Worm (Caenorhabditis elegans): Measurements from ENCODE around the gene K09F5.1.

Gene K09F5.1

ce11 chrX:7782389-7782788 lies 42.9 kb downstream of the K09F5.1 start, which contains the start of gene ZK154.4 (continued):
- TF ChIP-seq C34B4.2 (tag; optimal IDR thresholded peaks at IDR 0.05) (no peak), ceh-8 (GFP tag; optimal IDR thresholded peaks at IDR 0.05) (no peak), nhr-20 (tag; optimal IDR thresholded peaks at IDR 0.05) (peak; percentile 68), hlh-4 (tag; optimal IDR thresholded peaks at IDR 0.05) (no peak), fkh-4 (tag; optimal IDR thresholded peaks at IDR 0.05; ENCODE audit: borderline replicate concordance) (no peak), mep-1 (tag; optimal IDR thresholded peaks at IDR 0.05) (peak; percentile 75), ztf-11 (tag; optimal IDR thresholded peaks at IDR 0.05) (no peak), blmp-1 (tag; optimal IDR thresholded peaks at IDR 0.05) (peak; percentile 47), hpl-2 (GFP tag; optimal IDR thresholded peaks at IDR 0.05) (peak; percentile 4), jun-1 (tag; optimal IDR thresholded peaks at IDR 0.05) (no peak), egl-27 (tag; optimal IDR thresholded peaks at IDR 0.05) (no peak), sptf-1 (tag; optimal IDR thresholded peaks at IDR 0.05) (no peak), fos-1 (tag; optimal IDR thresholded peaks at IDR 0.05) (no peak), hlh-17 (GFP tag; optimal IDR thresholded peaks at IDR 0.05; ENCODE audit: borderline replicate concordance) (no peak), nhr-77 (tag; optimal IDR thresholded peaks at IDR 0.05) (peak; percentile 51), aly-2 (tag; optimal IDR thresholded peaks at IDR 0.05) (no peak), lin-13 (GFP tag; optimal IDR thresholded peaks at IDR 0.05) (peak; percentile 24), C04F5.9 (tag; optimal IDR thresholded peaks at IDR 0.05) (no peak), vab-15 (tag; optimal IDR thresholded peaks at IDR 0.05) (no peak), lir-3 (tag; optimal IDR thresholded peaks at IDR 0.05; ENCODE audit: poor library complexity) (no peak), fkh-10 (GFP tag; optimal IDR thresholded peaks at IDR 0.05) (no peak), nhr-84 (tag; optimal IDR thresholded peaks at IDR 0.05) (no peak), C16A3.4 (tag; optimal IDR thresholded peaks at IDR 0.05) (peak; percentile 73), egl-13 (tag; optimal IDR thresholded peaks at IDR 0.05) (no peak), ces-1 (GFP tag; optimal IDR thresholded peaks at IDR 0.05) (no peak), Y116A8C.19 (tag; optimal IDR thresholded peaks at IDR 0.05; ENCODE audit: borderline replicate concordance) (no peak), unc-62 (GFP tag; optimal IDR thresholded peaks at IDR 0.05) (no peak), fkh-8 (tag; optimal IDR thresholded peaks at IDR 0.05) (peak; percentile 40), zag-1 (tag; optimal IDR thresholded peaks at IDR 0.05) (no peak), aha-1 (tag; optimal IDR thresholded peaks at IDR 0.05) (no peak), nhr-12 (tag; optimal IDR thresholded peaks at IDR 0.05) (no peak), nhr-19 (GFP tag; conservative IDR thresholded peaks at IDR 0.05) (peak; percentile 43; the same call in 1 of the 2 replicates), nhr-237 (tag; optimal IDR thresholded peaks at IDR 0.05) (no peak), grh-1 (GFP tag; IDR thresholded peaks at IDR 0.05) (no peak), mdl-1 (tag; optimal IDR thresholded peaks at IDR 0.05) (peak in 1 of 2 experiments; percentile 56), ceh-63 (GFP tag; optimal IDR thresholded peaks at IDR 0.05) (no peak), alr-1 (tag; optimal IDR thresholded peaks at IDR 0.05; ENCODE audit: borderline replicate concordance) (no peak)

ce11 chrX:7787885-7788353 lies 48.5 kb downstream of the K09F5.1 start, which contains the start of gene ZK154.5:
Gene ZK154.5 (minus strand): TSS chrX:7787935.
- TF ChIP-seq sox-4 (tag; optimal IDR thresholded peaks at IDR 0.05) = no peak
- TF ChIP-seq lin-13 (GFP tag; optimal IDR thresholded peaks at IDR 0.05) = no peak
- no peak for TF ChIP-seq ceh-88 (GFP tag; IDR thresholded peaks at IDR 0.05)
- peak; percentile 31 for TF ChIP-seq rnt-1 (tag; optimal IDR thresholded peaks at IDR 0.05)
- TF ChIP-seq nhr-20 (tag; optimal IDR thresholded peaks at IDR 0.05) = peak; percentile 59
- TF ChIP-seq hpl-2 (GFP tag; optimal IDR thresholded peaks at IDR 0.05) = no peak
- no peak for TF ChIP-seq nhr-76 (tag; optimal IDR thresholded peaks at IDR 0.05)
- TF ChIP-seq vab-15 (tag; optimal IDR thresholded peaks at IDR 0.05) = no peak
- no peak for TF ChIP-seq unc-98 (GFP tag; IDR thresholded peaks at IDR 0.05)
- peak; percentile 41 for TF ChIP-seq nhr-47 (tag; optimal IDR thresholded peaks at IDR 0.05)
- TF ChIP-seq alr-1 (tag; optimal IDR thresholded peaks at IDR 0.05; ENCODE audit: borderline replicate concordance) = no peak
- no peak for TF ChIP-seq nhr-90 (tag; optimal IDR thresholded peaks at IDR 0.05; ENCODE audit: poor library complexity)
- TF ChIP-seq lin-15B (tag; optimal IDR thresholded peaks at IDR 0.05) = no peak
- no peak for TF ChIP-seq nhr-11 (tag; optimal IDR thresholded peaks at IDR 0.05)
- peak; percentile 43 for TF ChIP-seq fkh-8 (tag; optimal IDR thresholded peaks at IDR 0.05)
- TF ChIP-seq lin-35 (GFP tag; optimal IDR thresholded peaks at IDR 0.05) = peak; percentile 58 to 74
- TF ChIP-seq elt-2 (tag; optimal IDR thresholded peaks at IDR 0.05) = no peak
- no peak for TF ChIP-seq aly-2 (tag; optimal IDR thresholded peaks at IDR 0.05)
- peak; percentile 44 to 84 for TF ChIP-seq efl-1 (optimal IDR thresholded peaks at IDR 0.05)
- TF ChIP-seq efl-1 (GFP tag; optimal IDR thresholded peaks at IDR 0.05 in 1 of 2) = peak in 1 of 2 experiments; percentile 19
- peak; percentile 15 for TF ChIP-seq nhr-77 (tag; optimal IDR thresholded peaks at IDR 0.05)
- peak; percentile 36 for TF ChIP-seq nhr-85 (tag)
- no peak for TF ChIP-seq pag-3 (tag; optimal IDR thresholded peaks at IDR 0.05; ENCODE audit: borderline replicate concordance, insufficient read depth)
